Worm (Caenorhabditis elegans) whole organism, L1 larva: ENCODE results near the gene R07B1.8.

ENCODE experiments used
- Y116A8C.19 ChIP-seq: sonication (generic microtip); optimal IDR thresholded peaks from 2 replicates; lab custom pipeline; 2016; ENCODE audit warnings: missing compliant biosample characterization, missing genetic modification characterization, borderline replicate concordance
- aly-2 ChIP-seq: fragments of 150-350 bp; optimal IDR thresholded peaks from 2 replicates; lab custom pipeline; 2014; ENCODE audit warnings: missing biosample characterization, missing genetic modification characterization
- ama-1 ChIP-seq: fragments of 150-350 bp; optimal IDR thresholded peaks from 2 replicates; lab custom pipeline; 2014
- ceh-8 ChIP-seq: fragments of 200-800 bp; sonication (Bioruptor generic); optimal IDR thresholded peaks from 2 replicates; lab custom pipeline; 2018; ENCODE audit warnings: mild to moderate bottlenecking, missing genetic modification characterization, moderate library complexity, missing compliant biosample characterization
- ceh-82 ChIP-seq, 3 experiments: fragments of 150-350 bp in 1 of 3; sonication (generic microtip) in 2 of 3; optimal IDR thresholded peaks; 2 replicates each; lab custom pipeline; 2014 to 2017; ENCODE audit warnings: missing biosample characterization in 3 of 3, missing genetic modification characterization in 3 of 3
- ceh-88 ChIP-seq: fragments of 200-800 bp; sonication (Bioruptor generic); IDR thresholded peaks from 2 replicates; pipeline ENCODE4 v1.3.6; 2022; ENCODE audit warnings: missing genetic modification characterization, missing compliant biosample characterization
- ceh-90 ChIP-seq: sonication (generic microtip); optimal IDR thresholded peaks from 2 replicates; lab custom pipeline; 2016; ENCODE audit warnings: missing genetic modification characterization, missing compliant biosample characterization
- dpl-1 ChIP-seq, 3 experiments: fragments of 150-350 bp in 2 of 3; sonication (generic microtip) in 1 of 3; optimal IDR thresholded peaks; 2 replicates each; lab custom pipeline; 2014 to 2017; ENCODE audit warnings: missing biosample characterization in 3 of 3, missing genetic modification characterization in 3 of 3, missing genetic modification reagents in 3 of 3
- efl-3 ChIP-seq: fragments of 200-800 bp; sonication (Bioruptor generic); optimal IDR thresholded peaks from 2 replicates; lab custom pipeline; 2018; ENCODE audit warnings: mild to moderate bottlenecking, missing genetic modification characterization, missing compliant biosample characterization
- egl-13 ChIP-seq: sonication (generic microtip); optimal IDR thresholded peaks from 2 replicates; lab custom pipeline; 2016; ENCODE audit warnings: missing genotype, missing genetic modification reagents, missing genetic modification characterization, missing compliant biosample characterization
- elt-3 ChIP-seq, 6 experiments: fragments of 150-350 bp in 1 of 6; sonication (generic microtip); optimal IDR thresholded peaks; 2 replicates each; lab custom pipeline; 2017 to 2018; ENCODE audit warnings: missing biosample characterization in 6 of 6, missing genetic modification characterization in 6 of 6, inconsistent platforms in 1 of 6
- ets-5 ChIP-seq: fragments of 200-800 bp; sonication (Bioruptor generic); IDR thresholded peaks from 2 replicates; pipeline ENCODE4 v1.3.6; 2022; ENCODE audit warnings: missing genetic modification characterization, missing compliant biosample characterization
- hlh-17 ChIP-seq: fragments of 200-800 bp; sonication (Bioruptor generic); optimal IDR thresholded peaks from 2 replicates; lab custom pipeline; 2018; ENCODE audit warnings: missing genetic modification characterization, mild to moderate bottlenecking, missing compliant biosample characterization, moderate library complexity, borderline replicate concordance
- hpl-2 ChIP-seq: fragments of 150-350 bp; optimal IDR thresholded peaks from 2 replicates; lab custom pipeline; 2014; ENCODE audit warnings: missing biosample characterization, missing genetic modification reagents, missing genetic modification characterization
- isw-1 ChIP-seq: fragments of 200-800 bp; sonication (Bioruptor generic); IDR thresholded peaks from 2 replicates; pipeline ENCODE4 v1.3.6; 2022; ENCODE audit warnings: missing genetic modification characterization, missing compliant biosample characterization
- jun-1 ChIP-seq: fragments of 150-350 bp; optimal IDR thresholded peaks from 2 replicates; lab custom pipeline; 2014; ENCODE audit warnings: missing biosample characterization, missing genetic modification reagents, missing genetic modification characterization
- lin-13 ChIP-seq: fragments of 150-350 bp; optimal IDR thresholded peaks from 2 replicates; lab custom pipeline; 2014; ENCODE audit warnings: missing biosample characterization, missing genetic modification reagents, missing genetic modification characterization
- lin-14 ChIP-seq: fragments of 200-800 bp; sonication (Bioruptor generic); optimal IDR thresholded peaks from 2 replicates; lab custom pipeline; 2018; ENCODE audit warnings: mild to moderate bottlenecking, missing genetic modification characterization, moderate library complexity, missing compliant biosample characterization
- lin-35 ChIP-seq, 2 experiments: fragments of 150-350 bp; optimal IDR thresholded peaks; 2 replicates each; lab custom pipeline; 2014; ENCODE audit warnings: missing biosample characterization in 2 of 2, missing genetic modification characterization in 2 of 2, missing genetic modification reagents in 2 of 2
- lin-39 ChIP-seq: fragments of 150-350 bp; optimal IDR thresholded peaks from 2 replicates; lab custom pipeline; 2014; ENCODE audit warnings: missing biosample characterization, missing genetic modification reagents, missing genetic modification characterization
- lsy-2 ChIP-seq, 2 experiments: fragments of 150-350 bp; optimal IDR thresholded peaks; 2 replicates each; lab custom pipeline; 2014; ENCODE audit warnings: missing biosample characterization in 2 of 2, missing genetic modification characterization in 2 of 2
- nhr-11 ChIP-seq: fragments of 150-350 bp; optimal IDR thresholded peaks from 2 replicates; lab custom pipeline; 2014; ENCODE audit warnings: missing biosample characterization, missing genetic modification characterization
- nhr-12 ChIP-seq: sonication (generic microtip); optimal IDR thresholded peaks from 2 replicates; lab custom pipeline; 2017; ENCODE audit warnings: missing biosample characterization, missing genetic modification characterization
- nhr-20 ChIP-seq: sonication (generic microtip); optimal IDR thresholded peaks from 2 replicates; lab custom pipeline; 2016; ENCODE audit warnings: mild to moderate bottlenecking, missing genetic modification characterization, missing compliant biosample characterization
- nhr-237 ChIP-seq: fragments of 150-350 bp; optimal IDR thresholded peaks from 2 replicates; lab custom pipeline; 2014; ENCODE audit warnings: missing biosample characterization, missing genetic modification characterization
- nhr-47 ChIP-seq: sonication (generic microtip); optimal IDR thresholded peaks from 2 replicates; lab custom pipeline; 2016; ENCODE audit warnings: mild to moderate bottlenecking, missing genetic modification characterization, moderate library complexity, missing compliant biosample characterization
- nhr-71 ChIP-seq: sonication (generic microtip); optimal IDR thresholded peaks from 2 replicates; lab custom pipeline; 2016; ENCODE audit warnings: mild to moderate bottlenecking, missing genetic modification characterization, moderate library complexity, missing compliant biosample characterization
- nhr-76 ChIP-seq: sonication (generic microtip); optimal IDR thresholded peaks from 2 replicates; lab custom pipeline; 2017; ENCODE audit warnings: missing biosample characterization, missing genetic modification characterization
- nhr-77 ChIP-seq: fragments of 150-350 bp; optimal IDR thresholded peaks from 2 replicates; lab custom pipeline; 2014; ENCODE audit warnings: missing biosample characterization, missing genetic modification characterization
- nhr-84 ChIP-seq: sonication (generic microtip); optimal IDR thresholded peaks from 2 replicates; lab custom pipeline; 2017; ENCODE audit warnings: missing biosample characterization, missing genetic modification characterization
- nhr-90 ChIP-seq: sonication (generic microtip); optimal IDR thresholded peaks from 2 replicates; lab custom pipeline; 2016; ENCODE audit warnings: mild to moderate bottlenecking, missing genetic modification characterization, missing compliant biosample characterization; ENCODE audit not compliant: poor library complexity
- pax-3 ChIP-seq: fragments of 200-800 bp; sonication (Bioruptor generic); optimal IDR thresholded peaks from 2 replicates; lab custom pipeline; 2018; ENCODE audit warnings: mild to moderate bottlenecking, missing genetic modification characterization, moderate library complexity, missing compliant biosample characterization
- pqm-1 ChIP-seq: sonication (generic microtip); optimal IDR thresholded peaks from 3 replicates; lab custom pipeline; 2017; ENCODE audit warnings: missing biosample characterization, missing genetic modification characterization
- rnt-1 ChIP-seq: sonication (generic microtip); optimal IDR thresholded peaks from 2 replicates; lab custom pipeline; 2016; ENCODE audit warnings: mild to moderate bottlenecking, missing genetic modification characterization, moderate library complexity, missing compliant biosample characterization
- skn-1 ChIP-seq: fragments of 150-350 bp; optimal IDR thresholded peaks from 2 replicates; lab custom pipeline; 2014; ENCODE audit warnings: missing biosample characterization, missing genetic modification characterization
- snpc-4 ChIP-seq: fragments of 150-350 bp; optimal IDR thresholded peaks from 2 replicates; lab custom pipeline; 2014; ENCODE audit warnings: missing biosample characterization, missing genetic modification characterization
- snu-23 ChIP-seq: sonication (generic microtip); optimal IDR thresholded peaks from 2 replicates; lab custom pipeline; 2016; ENCODE audit warnings: missing genetic modification characterization, missing compliant biosample characterization
- swsn-7 ChIP-seq: sonication (generic microtip); optimal IDR thresholded peaks from 2 replicates; lab custom pipeline; 2016; ENCODE audit warnings: missing genetic modification characterization, missing compliant biosample characterization
- tbx-2 ChIP-seq: sonication (generic microtip); optimal IDR thresholded peaks from 2 replicates; lab custom pipeline; 2016; ENCODE audit warnings: missing genetic modification characterization, missing compliant biosample characterization
- unc-30 ChIP-seq: sonication (generic microtip); optimal IDR thresholded peaks from 2 replicates; lab custom pipeline; 2017; ENCODE audit warnings: missing biosample characterization, missing genetic modification characterization
- unc-86 ChIP-seq: sonication (generic microtip); optimal IDR thresholded peaks from 2 replicates; lab custom pipeline; 2016; ENCODE audit warnings: missing genetic modification characterization, missing compliant biosample characterization
- zag-1 ChIP-seq: fragments of 150-350 bp; optimal IDR thresholded peaks from 2 replicates; lab custom pipeline; 2014; ENCODE audit warnings: missing biosample characterization, missing genetic modification characterization
- zip-4 ChIP-seq: fragments of 200-800 bp; sonication (Bioruptor generic); optimal IDR thresholded peaks from 2 replicates; lab custom pipeline; 2018; ENCODE audit warnings: mild to moderate bottlenecking, missing genetic modification characterization, moderate library complexity, missing compliant biosample characterization

Gene R07B1.8

DNA sequence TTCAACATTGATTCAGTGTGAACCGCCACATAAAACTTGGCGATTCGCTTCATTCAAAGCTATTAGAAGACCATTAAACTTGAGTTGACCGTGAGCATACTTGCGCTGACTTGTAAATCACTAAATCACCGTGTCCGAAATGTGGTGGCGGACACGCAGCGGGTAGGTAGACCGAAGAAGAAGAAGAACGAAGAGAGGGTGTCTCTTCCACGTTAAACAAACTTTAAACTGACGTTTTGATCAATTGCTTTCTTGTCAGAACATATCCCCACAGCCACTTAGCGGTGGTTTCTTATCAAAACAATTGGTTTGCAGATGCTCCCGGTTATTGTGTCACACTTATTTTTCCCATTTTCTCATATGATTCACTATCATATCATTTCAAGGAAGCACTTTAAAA lies 28.9 kb downstream of the R07B1.8 start:
- peak; percentile 7 for TF ChIP-seq lin-14 (GFP tag; lab: Kevin White, UChicago)
- peak; percentile 46 for TF ChIP-seq rnt-1 (tag; lab: Kevin White, UChicago)
- no peak for TF ChIP-seq unc-86

DNA sequence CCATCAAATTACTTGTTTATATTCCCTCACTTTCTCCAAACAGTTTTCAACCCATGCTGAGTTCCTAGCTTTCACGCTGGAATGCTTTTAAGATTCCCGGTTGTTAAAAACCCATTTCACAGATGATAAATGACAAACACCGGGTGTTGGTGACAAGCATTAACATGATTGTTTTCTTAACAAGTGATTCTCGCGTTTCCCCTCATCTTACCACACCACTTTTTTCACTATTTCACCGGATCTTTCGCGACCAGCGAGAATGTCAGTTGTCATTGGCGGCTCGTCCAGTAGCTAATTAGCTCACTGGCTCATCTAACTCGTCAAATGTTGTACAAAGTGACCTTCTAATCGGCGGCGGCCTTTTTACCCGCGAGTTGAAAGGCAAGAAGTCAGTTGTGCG lies 30.4 kb downstream of the R07B1.8 start:
- TF ChIP-seq hpl-2 (GFP tag; lab: Kevin White, UChicago) (no peak), nhr-84 (tag; lab: Kevin White, UChicago) (no peak), nhr-71 (tag; lab: Kevin White, UChicago) (peak; percentile 25), nhr-77 (tag; lab: Kevin White, UChicago) (no peak), swsn-7 (tag; lab: Kevin White, UChicago) (no peak), pqm-1 (tag; lab: Kevin White, UChicago) (no peak), rnt-1 (tag; lab: Kevin White, UChicago) (peak; percentile 81), nhr-11 (tag; lab: Kevin White, UChicago) (no peak), tbx-2 (tag; lab: Kevin White, UChicago) (no peak), ceh-88 (GFP tag; lab: Robert Waterston, UW) (no peak), lin-13 (GFP tag; lab: Kevin White, UChicago) (no peak), lin-39 (tag; lab: Kevin White, UChicago) (no peak), snu-23 (no peak), zag-1 (tag; lab: Kevin White, UChicago) (no peak), elt-3 (tag; optimal IDR thresholded peaks at IDR 0.05; lab: Kevin White, UChicago) (no peak), unc-30 (no peak), Y116A8C.19 (tag; lab: Kevin White, UChicago) (no peak), ceh-8 (GFP tag; lab: Kevin White, UChicago) (no peak), dpl-1 (GFP tag; optimal IDR thresholded peaks at IDR 0.05; lab: Kevin White, UChicago) (no peak), lin-14 (GFP tag; lab: Kevin White, UChicago) (peak; percentile 45), nhr-90 (tag; lab: Kevin White, UChicago) (no peak), ets-5 (GFP tag; lab: Robert Waterston, UW) (no peak)

DNA sequence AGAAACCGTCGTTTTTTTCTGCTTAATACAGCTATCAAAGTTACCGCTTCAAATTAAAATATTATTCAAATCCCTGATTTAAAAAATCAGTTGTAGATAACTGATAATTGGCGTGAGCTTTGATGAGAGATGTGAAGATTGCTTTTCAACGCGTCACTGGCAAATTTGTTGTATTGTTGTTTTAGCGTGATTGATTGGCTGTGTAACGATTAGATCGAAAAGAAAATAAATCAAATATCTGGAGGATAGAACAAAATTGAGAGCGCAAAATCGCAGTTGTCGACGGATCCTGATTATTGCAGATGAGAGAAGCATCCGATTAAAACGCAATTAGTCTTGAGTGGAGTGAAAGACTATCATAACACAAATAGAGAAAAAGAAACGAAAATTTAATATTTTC lies 31.6 kb downstream of the R07B1.8 start:
- TF ChIP-seq pax-3 (tag; lab: Kevin White, UChicago), result no peak
- peak; percentile 72 for TF ChIP-seq lin-39 (tag; lab: Kevin White, UChicago)
- peak; percentile 45 for TF ChIP-seq nhr-71 (tag; lab: Kevin White, UChicago)
- peak; percentile 78 for TF ChIP-seq rnt-1 (tag; lab: Kevin White, UChicago)
- TF ChIP-seq lin-14 (GFP tag; lab: Kevin White, UChicago), result peak; percentile 35
- TF ChIP-seq aly-2 (tag; lab: Kevin White, UChicago), result no peak
- TF ChIP-seq lsy-2 (tag; optimal IDR thresholded peaks at IDR 0.05; lab: Kevin White, UChicago), result peak in 1 of 2 experiments; percentile 5

DNA sequence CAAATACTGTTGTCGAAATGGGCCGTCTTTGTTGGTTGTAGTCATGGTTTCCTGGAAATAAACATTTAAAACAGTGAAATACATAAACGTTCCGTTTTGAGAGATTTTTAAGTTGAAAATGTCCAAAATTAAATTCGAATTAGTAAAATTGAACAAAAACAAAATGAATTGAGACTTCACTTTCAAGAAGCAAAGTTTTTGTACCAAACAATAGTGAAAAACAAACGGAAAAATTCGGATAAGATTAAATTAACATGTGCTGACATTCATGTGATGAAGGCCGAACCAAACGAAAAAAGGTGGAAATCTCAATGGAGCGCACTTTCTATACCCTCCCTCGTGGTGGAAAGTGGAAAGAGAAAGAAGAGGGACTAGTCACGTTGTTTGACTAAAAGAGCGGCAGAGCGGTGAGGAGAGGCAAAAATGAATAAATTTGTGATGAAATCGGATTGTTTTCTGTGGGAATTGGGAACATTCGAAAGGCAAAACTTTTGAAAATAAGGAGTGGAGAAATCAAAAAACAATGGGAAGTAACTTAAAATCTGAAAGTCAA lies 34.4 kb downstream of the R07B1.8 start, which contains the start of gene ipla-2:
Gene ipla-2, minus strand, starts transcription at position 51 of the 553 bp plus-strand sequence.
- TF ChIP-seq nhr-90 (tag; lab: Kevin White, UChicago) (peak; percentile 28), ceh-8 (GFP tag; lab: Kevin White, UChicago) (peak; percentile 32), snpc-4 (peak; percentile 32), nhr-237 (no peak), skn-1 (tag; lab: Kevin White, UChicago) (peak; percentile 87), aly-2 (tag; lab: Kevin White, UChicago) (no peak), ceh-82 (tag; optimal IDR thresholded peaks at IDR 0.05; lab: Kevin White, UChicago) (peak in 2 of 3 experiments; percentile 11 to 70), pqm-1 (tag; lab: Kevin White, UChicago) (no peak), ceh-88 (GFP tag; lab: Robert Waterston, UW) (no peak), nhr-47 (tag; lab: Kevin White, UChicago) (peak; percentile 65), hlh-17 (no peak), lsy-2 (tag; optimal IDR thresholded peaks at IDR 0.05; lab: Kevin White, UChicago) (peak; percentile 59 to 70), jun-1 (tag; lab: Kevin White, UChicago) (peak; percentile 47), rnt-1 (tag; lab: Kevin White, UChicago) (peak; percentile 55), zip-4 (GFP tag; lab: Kevin White, UChicago) (no peak), lin-35 (GFP tag; optimal IDR thresholded peaks at IDR 0.05; lab: Kevin White, UChicago) (peak; percentile 26 to 75), pax-3 (tag; lab: Kevin White, UChicago) (peak; percentile 17), ama-1 (lab: Kevin White, UChicago) (no peak), ceh-90 (tag; lab: Kevin White, UChicago) (no peak), nhr-12 (tag; lab: Kevin White, UChicago) (no peak), nhr-20 (tag; lab: Kevin White, UChicago) (peak; percentile 78), tbx-2 (tag; lab: Kevin White, UChicago) (peak; percentile 67), swsn-7 (tag; lab: Kevin White, UChicago) (peak; percentile 70), isw-1 (GFP tag; lab: Robert Waterston, UW) (peak; percentile 23), efl-3 (GFP tag; lab: Kevin White, UChicago) (no peak), nhr-76 (tag; lab: Kevin White, UChicago) (no peak), ets-5 (GFP tag; lab: Robert Waterston, UW) (no peak), egl-13 (peak; percentile 15)
